Fruit fly (Drosophila melanogaster) whole organism, prepupa: ENCODE results near the gene CG43198.

Experiments used
- CG10631 ChIP-seq: fragments of 200-800 bp; sonication (Bioruptor generic); optimal IDR thresholded peaks from 2 replicates; lab custom pipeline; 2016; ENCODE audit warnings: missing biosample characterization, missing genetic modification characterization
- CG15336 ChIP-seq: fragments of 200-800 bp; sonication (Bioruptor generic); IDR thresholded peaks from 2 replicates; pipeline ENCODE4 v1.3.6; 2022; ENCODE audit warnings: missing biosample characterization, missing genetic modification characterization
- CG6792 ChIP-seq: fragments of 200-800 bp; sonication (Bioruptor generic); optimal IDR thresholded peaks from 3 replicates; lab custom pipeline; 2016; ENCODE audit warnings: missing biosample characterization, missing genetic modification characterization
- Hr4 ChIP-seq: fragments of 200-800 bp; sonication (Bioruptor generic); optimal IDR thresholded peaks from 3 replicates; lab custom pipeline; 2016; ENCODE audit warnings: missing biosample characterization, missing genetic modification characterization
- ss ChIP-seq, 2 experiments: fragments of 200-800 bp; sonication (Bioruptor generic); optimal IDR thresholded peaks; 2 replicates in 1 of 2; 3 replicates in 1 of 2; lab custom pipeline; 2017 to 2018; ENCODE audit warnings: mild to moderate bottlenecking in 2 of 2, missing biosample characterization in 2 of 2, missing genetic modification characterization in 2 of 2, moderate library complexity in 1 of 2

DNA sequence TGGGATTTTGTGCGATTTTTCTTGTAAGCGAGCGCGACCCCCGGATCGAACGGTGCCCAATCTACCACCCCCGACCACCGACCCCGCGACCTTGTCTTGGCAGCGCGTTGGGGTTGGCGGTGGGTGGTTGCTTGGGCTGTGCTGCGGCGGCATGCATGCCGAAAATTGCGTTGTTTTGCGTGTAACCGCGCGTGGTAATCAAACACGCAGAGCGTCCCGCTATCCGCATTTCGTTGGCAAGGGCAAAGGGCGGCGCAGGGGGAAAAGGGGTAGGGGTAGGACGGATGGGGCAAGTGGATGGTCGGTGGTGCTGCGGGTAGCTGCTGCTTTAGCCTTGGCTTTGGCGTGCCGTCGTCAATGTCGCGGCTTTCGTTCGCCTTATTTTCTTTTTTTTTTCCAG, 20.7 kb downstream of the CG43198 start:
- TF ChIP-seq Hr4 (GFP tag; lab: Kevin White, UChicago) (no peak), CG6792 (GFP tag; lab: Kevin White, UChicago) (no peak), CG10631 (GFP tag; lab: Kevin White, UChicago) (no peak), ss (GFP tag; optimal IDR thresholded peaks at IDR 0.05; lab: Kevin White, UChicago) (no peak), CG15336 (GFP tag; lab: Robert Waterston, UW) (no peak)
